Worm (Caenorhabditis elegans) whole organism, mixed stage, embryonic: ENCODE measurements around the gene ZK105.14.

Experiments used
- M03D4.4 ChIP-seq: sonication (generic microtip); optimal IDR thresholded peaks from 2 replicates; lab custom pipeline; 2017; ENCODE audit warnings: mild to moderate bottlenecking, missing genetic modification characterization, missing compliant biosample characterization
- bed-3 ChIP-seq: fragments of 200-800 bp; sonication (Bioruptor generic); optimal IDR thresholded peaks from 3 replicates; lab custom pipeline; 2018; ENCODE audit warnings: mild to moderate bottlenecking, missing genetic modification characterization, moderate library complexity, missing compliant biosample characterization
- blmp-1 ChIP-seq: fragments of 150-350 bp; optimal IDR thresholded peaks from 2 replicates; lab custom pipeline; 2014; ENCODE audit warnings: missing biosample characterization, missing genetic modification characterization
- ces-1 ChIP-seq: fragments of 150-350 bp; optimal IDR thresholded peaks from 2 replicates; lab custom pipeline; 2014; ENCODE audit warnings: missing biosample characterization, missing genetic modification reagents, missing genetic modification characterization
- lin-13 ChIP-seq: fragments of 150-350 bp; optimal IDR thresholded peaks from 2 replicates; lab custom pipeline; 2014; ENCODE audit warnings: missing biosample characterization, missing genetic modification characterization
- mep-1 ChIP-seq: fragments of 150-350 bp; optimal IDR thresholded peaks from 2 replicates; lab custom pipeline; 2017; ENCODE audit warnings: missing biosample characterization, missing genetic modification reagents, missing genetic modification characterization, inconsistent platforms
- mls-2 ChIP-seq: sonication (generic microtip); optimal IDR thresholded peaks from 2 replicates; lab custom pipeline; 2016; ENCODE audit warnings: mild to moderate bottlenecking, missing genetic modification characterization, moderate library complexity, missing compliant biosample characterization
- nhr-12 ChIP-seq: fragments of 150-350 bp; optimal IDR thresholded peaks from 2 replicates; lab custom pipeline; 2014; ENCODE audit warnings: missing biosample characterization, missing genetic modification characterization
- nhr-2 ChIP-seq: fragments of 150-350 bp; optimal IDR thresholded peaks from 2 replicates; lab custom pipeline; 2014; ENCODE audit warnings: missing biosample characterization, missing genetic modification characterization
- pha-4 ChIP-seq: fragments of 150-350 bp; optimal IDR thresholded peaks from 2 replicates; lab custom pipeline; 2018; ENCODE audit warnings: missing biosample characterization, missing genetic modification reagents, missing genetic modification characterization
- snpc-4 ChIP-seq: fragments of 150-350 bp; optimal IDR thresholded peaks from 2 replicates; lab custom pipeline; 2014; ENCODE audit warnings: missing biosample characterization, missing genetic modification characterization
- sptf-1 ChIP-seq: sonication (generic microtip); optimal IDR thresholded peaks from 2 replicates; lab custom pipeline; 2017; ENCODE audit warnings: mild to moderate bottlenecking, missing genetic modification characterization, moderate library complexity, missing compliant biosample characterization
- tbx-8 ChIP-seq: fragments of 200-800 bp; sonication (Bioruptor generic); optimal IDR thresholded peaks from 2 replicates; lab custom pipeline; 2018; ENCODE audit warnings: mild to moderate bottlenecking, missing genetic modification characterization, moderate library complexity, missing compliant biosample characterization
- ztf-11 ChIP-seq: fragments of 150-350 bp; optimal IDR thresholded peaks from 2 replicates; lab custom pipeline; 2014; ENCODE audit warnings: missing biosample characterization, missing genetic modification characterization

- TF ChIP-seq ztf-11 (tag; lab: Kevin White, UChicago) (no peak), sptf-1 (no peak), tbx-8 (no peak), snpc-4 (tag; lab: Kevin White, UChicago) (no peak), blmp-1 (tag; lab: Kevin White, UChicago) (no peak), mep-1 (tag; lab: Kevin White, UChicago) (no peak), M03D4.4 (tag; lab: Kevin White, UChicago) (no peak), pha-4 (tag; lab: Kevin White, UChicago) (no peak), nhr-2 (no peak), nhr-12 (no peak), bed-3 (GFP tag; lab: Kevin White, UChicago) (no peak), lin-13 (tag; lab: Kevin White, UChicago) (no peak), ces-1 (GFP tag; lab: Kevin White, UChicago) (no peak), mls-2 (tag; lab: Kevin White, UChicago) (no peak)
Observed at ce11 chrV:7716034-7716433, 5.8 kb downstream of the ZK105.14 start, which contains the start of gene ZK105.12.
